Worm (Caenorhabditis elegans): ENCODE results near the gene C39D10.2.
A peak's percentile ranks its signal among the peaks of the same experiment; 100 is the strongest.

The C39D10.2 gene

DNA sequence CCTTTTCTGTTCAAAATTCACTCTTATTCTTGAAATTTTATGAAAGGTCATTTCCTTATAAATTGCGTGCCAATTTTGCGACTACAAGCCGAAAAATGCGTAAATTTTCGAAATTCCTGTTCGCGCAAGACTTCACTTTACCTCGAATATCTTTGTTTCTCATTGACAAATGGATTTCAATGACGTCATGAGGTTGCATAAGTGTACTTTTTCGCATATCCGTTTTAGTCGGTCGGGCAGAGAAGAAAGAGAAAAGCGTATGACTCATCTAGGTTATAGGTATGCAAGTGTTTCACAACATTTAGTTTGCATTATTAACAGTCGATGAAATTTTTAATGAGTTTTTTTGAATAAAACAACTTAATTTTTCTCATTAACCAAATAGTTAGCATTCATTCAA lies 27.1 kb downstream of the C39D10.2 start:
- peak; percentile 62 for TF ChIP-seq nhr-23 (tag; optimal IDR thresholded peaks at IDR 0.05)
- TF ChIP-seq fos-1 (tag; optimal IDR thresholded peaks at IDR 0.05): peak; percentile 5
- no peak for TF ChIP-seq aly-2 (tag; optimal IDR thresholded peaks at IDR 0.05)
- peak; percentile 61 for TF ChIP-seq nhr-25 (tag; optimal IDR thresholded peaks at IDR 0.05)

- TF ChIP-seq eor-1 (tag; optimal IDR thresholded peaks at IDR 0.05): no peak
Measured at ce11 chrX:7921130-7921529, 32.1 kb downstream of the C39D10.2 start.

DNA sequence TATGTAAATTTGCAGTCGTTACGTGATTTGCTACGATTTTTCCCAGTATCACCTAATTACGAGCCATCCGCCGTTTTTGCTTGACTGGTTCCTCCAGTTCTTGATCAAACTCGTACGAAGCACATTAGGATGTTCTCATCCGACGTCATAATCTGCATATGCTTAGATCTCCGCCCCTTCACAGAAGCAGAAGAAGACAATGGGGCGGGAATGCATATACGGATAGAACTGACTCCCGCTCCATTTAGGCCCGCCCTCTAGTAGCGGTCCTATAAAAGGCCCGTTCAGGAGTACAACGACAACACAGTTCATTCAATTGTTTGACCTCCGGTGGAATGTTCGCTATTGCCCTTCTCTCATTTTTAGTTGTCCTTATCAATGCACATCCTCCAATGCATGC lies 36.1 kb downstream of the C39D10.2 start, which contains the start of gene zig-4:
zig-4 (plus strand) TSS at position 301 of the 400 bp plus-strand sequence.
- no peak for TF ChIP-seq unc-62 (GFP tag; optimal IDR thresholded peaks at IDR 0.05)
- no peak for TF ChIP-seq daf-12 (tag; optimal IDR thresholded peaks at IDR 0.05)
- TF ChIP-seq nhr-28 (tag; optimal IDR thresholded peaks at IDR 0.05): no peak
- TF ChIP-seq ceh-16 (tag; optimal IDR thresholded peaks at IDR 0.05): no peak
- TF ChIP-seq nfya-1 (tag; optimal IDR thresholded peaks at IDR 0.05; ENCODE audit: insufficient read depth): no peak
- no peak for TF ChIP-seq nhr-25 (tag; optimal IDR thresholded peaks at IDR 0.05)
- no peak for TF ChIP-seq nhr-11 (tag; optimal IDR thresholded peaks at IDR 0.05)
- TF ChIP-seq R02D3.7 (tag; optimal IDR thresholded peaks at IDR 0.05): no peak
- no peak for TF ChIP-seq nhr-23 (tag; optimal IDR thresholded peaks at IDR 0.05)

DNA sequence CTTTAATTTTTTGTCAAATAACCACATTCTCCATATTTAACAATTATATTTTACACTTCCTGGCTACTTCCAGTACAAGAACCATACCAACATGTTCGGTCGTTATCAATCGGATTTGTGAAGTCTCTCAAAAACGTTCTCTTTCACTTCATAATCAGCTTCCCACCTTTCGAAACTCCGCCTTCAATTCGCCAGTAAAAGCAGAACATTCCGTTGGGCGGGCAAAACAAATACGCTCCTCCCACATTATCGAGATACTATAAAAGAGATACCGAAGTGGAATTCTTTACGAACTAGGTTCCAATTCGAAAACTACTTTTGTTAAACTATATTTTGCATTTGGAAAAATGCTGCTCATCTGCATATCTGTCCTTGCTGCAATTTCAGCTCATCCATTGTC lies 41.4 kb downstream of the C39D10.2 start, which contains the start of gene zig-3:
zig-3 (plus strand) TSS at position 301 of the 400 bp plus-strand sequence.
- TF ChIP-seq nhr-28 (tag; optimal IDR thresholded peaks at IDR 0.05): no peak
- no peak for TF ChIP-seq nhr-67 (tag; optimal IDR thresholded peaks at IDR 0.05)
- TF ChIP-seq ceh-28 (tag; optimal IDR thresholded peaks at IDR 0.05): no peak
- TF ChIP-seq egl-27 (tag; optimal IDR thresholded peaks at IDR 0.05): no peak
- no peak for TF ChIP-seq snpc-4 (tag; optimal IDR thresholded peaks at IDR 0.05)
- no peak for TF ChIP-seq unc-39 (tag; optimal IDR thresholded peaks at IDR 0.05)
- no peak for TF ChIP-seq skn-1 (tag; optimal IDR thresholded peaks at IDR 0.05)

ce11 chrX:7932453-7932852 lies 43.4 kb downstream of the C39D10.2 start:
- no peak for TF ChIP-seq egl-5 (tag; optimal IDR thresholded peaks at IDR 0.05)
- no peak for TF ChIP-seq nhr-67 (tag; optimal IDR thresholded peaks at IDR 0.05)
- no peak for TF ChIP-seq aly-2 (tag; optimal IDR thresholded peaks at IDR 0.05)
- TF ChIP-seq mdl-1 (tag; optimal IDR thresholded peaks at IDR 0.05): no peak
- no peak for TF ChIP-seq nhr-12 (tag; optimal IDR thresholded peaks at IDR 0.05)
- no peak for TF ChIP-seq lin-39 (tag; optimal IDR thresholded peaks at IDR 0.05)
- no peak for TF ChIP-seq nhr-77 (tag; optimal IDR thresholded peaks at IDR 0.05)
- no peak for TF ChIP-seq lin-15B (tag; optimal IDR thresholded peaks at IDR 0.05)
- no peak for TF ChIP-seq nhr-28 (tag; optimal IDR thresholded peaks at IDR 0.05)
- TF ChIP-seq pha-4 (tag; optimal IDR thresholded peaks at IDR 0.05): no peak
- no peak for TF ChIP-seq ztf-4 (tag; optimal IDR thresholded peaks at IDR 0.05)
- TF ChIP-seq ZK546.5 (tag; optimal IDR thresholded peaks at IDR 0.05): no peak
- no peak for TF ChIP-seq nfya-1 (tag; optimal IDR thresholded peaks at IDR 0.05; ENCODE audit: insufficient read depth)
